Worm (Caenorhabditis elegans) whole organism, L4 larva: ENCODE results near the gene inx-8.

ENCODE experiments used
- F37D6.2 ChIP-seq: sonication (generic microtip); optimal IDR thresholded peaks from 2 replicates; lab custom pipeline; 2016; ENCODE audit warnings: mild to moderate bottlenecking, missing genetic modification characterization, missing compliant biosample characterization
- T20F7.1 ChIP-seq: fragments of 200-800 bp; sonication (Bioruptor generic); optimal IDR thresholded peaks from 2 replicates; lab custom pipeline; 2018; ENCODE audit warnings: mild to moderate bottlenecking, missing genetic modification characterization, missing compliant biosample characterization
- aha-1 ChIP-seq: fragments of 150-350 bp; peaks from one replicate; lab custom pipeline; 2014; ENCODE audit warnings: missing biosample characterization, missing genetic modification characterization
- arid-1 ChIP-seq: fragments of 200-800 bp; sonication (Bioruptor generic); conservative IDR thresholded peaks from 2 replicates; pipeline ENCODE4 v1.3.6; 2022; ENCODE audit warnings: missing genetic modification reagents, missing genetic modification characterization, missing compliant biosample characterization
- ceh-28 ChIP-seq: fragments of 150-350 bp; optimal IDR thresholded peaks from 2 replicates; lab custom pipeline; 2014; ENCODE audit warnings: missing biosample characterization, missing genetic modification reagents, missing genetic modification characterization
- ceh-44 ChIP-seq: fragments of 200-800 bp; sonication (Bioruptor generic); IDR thresholded peaks from 2 replicates; pipeline ENCODE4 v1.3.6; 2022; ENCODE audit warnings: missing genetic modification reagents, missing genetic modification characterization, missing compliant biosample characterization
- ceh-62 ChIP-seq: sonication (generic microtip); optimal IDR thresholded peaks from 2 replicates; lab custom pipeline; 2017; ENCODE audit warnings: missing biosample characterization, missing genetic modification characterization
- ceh-82 ChIP-seq: sonication (generic microtip); optimal IDR thresholded peaks from 2 replicates; lab custom pipeline; 2017; ENCODE audit warnings: missing biosample characterization, missing genetic modification characterization
- ces-1 ChIP-seq: fragments of 150-350 bp; sonication (generic microtip); optimal IDR thresholded peaks from 4 replicates; lab custom pipeline; 2014; ENCODE audit warnings: missing biosample characterization, missing genetic modification reagents, missing genetic modification characterization
- daf-16 ChIP-seq, 3 experiments: sonication (generic microtip); optimal IDR thresholded peaks; 2 replicates each; lab custom pipeline; 2016 to 2017; ENCODE audit warnings: missing genetic modification characterization in 3 of 3, missing genetic modification reagents in 3 of 3, mild to moderate bottlenecking in 2 of 3, missing compliant biosample characterization in 2 of 3, missing biosample characterization in 1 of 3, moderate library complexity in 1 of 3
- dmd-6 ChIP-seq: fragments of 200-800 bp; sonication (Bioruptor generic); IDR thresholded peaks from 2 replicates; pipeline ENCODE4 v1.3.6; 2022; ENCODE audit warnings: missing genetic modification reagents, missing genetic modification characterization, missing compliant biosample characterization
- dmd-9 ChIP-seq: fragments of 200-800 bp; sonication (Bioruptor generic); IDR thresholded peaks from 2 replicates; pipeline ENCODE4 v1.3.6; 2022; ENCODE audit warnings: missing genetic modification reagents, missing genetic modification characterization, missing compliant biosample characterization
- dpl-1 ChIP-seq: fragments of 150-350 bp; optimal IDR thresholded peaks from 2 replicates; lab custom pipeline; 2014; ENCODE audit warnings: missing biosample characterization, missing genetic modification reagents, missing genetic modification characterization
- dve-1 ChIP-seq: sonication (generic microtip); optimal IDR thresholded peaks from 2 replicates; lab custom pipeline; 2017; ENCODE audit warnings: antibody characterized with exemption, mild to moderate bottlenecking, missing genetic modification characterization, missing compliant biosample characterization; ENCODE audit not compliant: insufficient read depth
- hif-1 ChIP-seq, 2 experiments: sonication (generic microtip); optimal IDR thresholded peaks; 2 replicates each; lab custom pipeline; 2016 to 2017; ENCODE audit warnings: missing compliant biosample characterization in 2 of 2, missing genetic modification characterization in 2 of 2, missing genetic modification reagents in 2 of 2, missing genotype in 2 of 2, mild to moderate bottlenecking in 1 of 2
- hlh-11 ChIP-seq: fragments of 200-800 bp; sonication (Bioruptor generic); optimal IDR thresholded peaks from 2 replicates; lab custom pipeline; 2018; ENCODE audit warnings: mild to moderate bottlenecking, missing genetic modification characterization, missing compliant biosample characterization
- hlh-30 ChIP-seq: sonication (generic microtip); optimal IDR thresholded peaks from 2 replicates; lab custom pipeline; 2017; ENCODE audit warnings: antibody characterized with exemption, mild to moderate bottlenecking, missing genetic modification characterization, missing compliant biosample characterization; ENCODE audit not compliant: insufficient read depth
- hmg-1.1 ChIP-seq: fragments of 200-800 bp; sonication (Bioruptor generic); IDR thresholded peaks from 2 replicates; pipeline ENCODE4 v1.3.6; 2022; ENCODE audit warnings: missing genetic modification reagents, missing genetic modification characterization, missing compliant biosample characterization
- lim-7 ChIP-seq: fragments of 200-800 bp; sonication (Bioruptor generic); IDR thresholded peaks from 2 replicates; pipeline ENCODE4 v1.3.6; 2022; ENCODE audit warnings: missing genetic modification characterization, missing compliant biosample characterization
- lin-13 ChIP-seq: fragments of 150-350 bp; optimal IDR thresholded peaks from 2 replicates; lab custom pipeline; 2014; ENCODE audit warnings: missing biosample characterization, missing genetic modification reagents, missing genetic modification characterization
- lin-38 ChIP-seq: fragments of 200-800 bp; sonication (Bioruptor generic); IDR thresholded peaks from 2 replicates; pipeline ENCODE4 v1.3.6; 2022; ENCODE audit warnings: missing genetic modification reagents, missing genetic modification characterization, missing compliant biosample characterization
- lir-3 ChIP-seq: sonication (generic microtip); optimal IDR thresholded peaks from 2 replicates; lab custom pipeline; 2016; ENCODE audit warnings: mild to moderate bottlenecking, missing genetic modification characterization, missing compliant biosample characterization
- lsy-2 ChIP-seq, 2 experiments: fragments of 150-350 bp in 1 of 2; sonication (generic microtip) in 1 of 2; optimal IDR thresholded peaks; 2 replicates each; lab custom pipeline; 2014 to 2017; ENCODE audit warnings: missing biosample characterization in 2 of 2, missing genetic modification characterization in 2 of 2
- madf-9 ChIP-seq: fragments of 200-800 bp; sonication (Bioruptor generic); conservative IDR thresholded peaks from 2 replicates; pipeline ENCODE4 v1.3.6; 2022; ENCODE audit warnings: missing genetic modification reagents, missing genetic modification characterization, missing compliant biosample characterization
- mdl-1 ChIP-seq, 2 experiments: fragments of 150-350 bp in 1 of 2; sonication (generic microtip) in 1 of 2; optimal IDR thresholded peaks; 2 replicates each; lab custom pipeline; 2014 to 2017; ENCODE audit warnings: missing biosample characterization in 2 of 2, missing genetic modification characterization in 2 of 2
- mep-1 ChIP-seq: fragments of 150-350 bp; sonication (generic microtip); optimal IDR thresholded peaks from 3 replicates; lab custom pipeline; 2014; ENCODE audit warnings: missing biosample characterization, missing genetic modification characterization
- mes-2 ChIP-seq: sonication (generic microtip); optimal IDR thresholded peaks from 2 replicates; lab custom pipeline; 2016; ENCODE audit warnings: missing genotype, mild to moderate bottlenecking, missing genetic modification characterization, missing compliant biosample characterization; ENCODE audit not compliant: poor library complexity, severe bottlenecking
- mxl-3 ChIP-seq: fragments of 200-800 bp; sonication (Bioruptor generic); optimal IDR thresholded peaks from 2 replicates; lab custom pipeline; 2018; ENCODE audit warnings: mild to moderate bottlenecking, missing genetic modification characterization, missing compliant biosample characterization
- nhr-11 ChIP-seq: fragments of 150-350 bp; optimal IDR thresholded peaks from 2 replicates; lab custom pipeline; 2014; ENCODE audit warnings: missing biosample characterization, missing genetic modification characterization
- nhr-28 ChIP-seq: fragments of 150-350 bp; optimal IDR thresholded peaks from 2 replicates; lab custom pipeline; 2014; ENCODE audit warnings: missing biosample characterization, missing genetic modification characterization
- nhr-77 ChIP-seq: fragments of 150-350 bp; optimal IDR thresholded peaks from 2 replicates; lab custom pipeline; 2014; ENCODE audit warnings: missing biosample characterization, missing genetic modification characterization
- pha-4 ChIP-seq, 2 experiments: fragments of 150-350 bp in 1 of 2; fragments of 200-800 bp in 1 of 2; sonication (Bioruptor generic) in 1 of 2; IDR thresholded peaks in 1 of 2; optimal IDR thresholded peaks in 1 of 2; 2 replicates each; pipeline versions ENCODE4 v1.3.6 to Lab custom; 2014 to 2022; ENCODE audit warnings: missing genetic modification characterization in 2 of 2, missing genetic modification reagents in 2 of 2, missing biosample characterization in 1 of 2, missing compliant biosample characterization in 1 of 2
- rbr-2 ChIP-seq: sonication (generic microtip); optimal IDR thresholded peaks from 2 replicates; lab custom pipeline; 2016; ENCODE audit warnings: missing genotype, missing genetic modification characterization, missing compliant biosample characterization
- snpc-1.2 ChIP-seq: fragments of 200-800 bp; sonication (Bioruptor generic); IDR thresholded peaks from 2 replicates; pipeline ENCODE4 v1.3.6; 2022; ENCODE audit warnings: missing genetic modification reagents, missing genetic modification characterization, missing compliant biosample characterization
- snpc-4 ChIP-seq: fragments of 150-350 bp; optimal IDR thresholded peaks from 2 replicates; lab custom pipeline; 2014; ENCODE audit warnings: missing biosample characterization, missing genetic modification characterization
- unc-130 ChIP-seq: sonication (generic microtip); optimal IDR thresholded peaks from 2 replicates; lab custom pipeline; 2016; ENCODE audit warnings: missing genetic modification reagents, missing genetic modification characterization, missing compliant biosample characterization
- unc-62 ChIP-seq, 3 experiments: fragments of 150-350 bp in 1 of 3; sonication (generic microtip); optimal IDR thresholded peaks in 2 of 3; peaks in 1 of 3; 1 replicate in 1 of 3; 2 replicates in 2 of 3; lab custom pipeline; 2014 to 2017; ENCODE audit warnings: missing biosample characterization in 3 of 3, missing genetic modification characterization in 3 of 3, missing genetic modification reagents in 3 of 3, missing genotype in 1 of 3
- zag-1 ChIP-seq: fragments of 150-350 bp; optimal IDR thresholded peaks from 2 replicates; lab custom pipeline; 2014; ENCODE audit warnings: missing biosample characterization, missing genetic modification characterization

The inx-8 gene

ce11 chrIV:11635437-11636408 lies 37.9 kb upstream of the inx-8 start, which contains the start of gene mars-1:
Gene mars-1 (minus strand): TSS chrIV:11635487.
- peak; percentile 64 for TF ChIP-seq hlh-11
- TF ChIP-seq madf-9 (GFP tag; lab: Robert Waterston, UW) = no peak
- TF ChIP-seq unc-62 (GFP tag; optimal IDR thresholded peaks at IDR 0.05 in 1 of 2; lab: Kevin White, UChicago) = peak in 1 of 2 experiments; percentile 51
- no peak for TF ChIP-seq unc-62 (tag; optimal IDR thresholded peaks at IDR 0.05; lab: Kevin White, UChicago)
- TF ChIP-seq zag-1 (tag; lab: Kevin White, UChicago) = no peak
- TF ChIP-seq dmd-6 (GFP tag; lab: Robert Waterston, UW) = 0 out of 2 replicates have a peak, but pooled peaks have one; percentile 20
- 0 out of 2 replicates have a peak, but pooled peaks have one; percentile 33 for TF ChIP-seq ceh-44 (GFP tag; lab: Robert Waterston, UW)
- peak; percentile 96 for TF ChIP-seq lin-38 (GFP tag; lab: Robert Waterston, UW)
- peak; percentile 81 for TF ChIP-seq T20F7.1 (GFP tag; lab: Kevin White, UChicago)
- 0 out of 2 replicates have a peak, but pooled peaks have one; percentile 14 for TF ChIP-seq hmg-1.1 (GFP tag; lab: Robert Waterston, UW)
- peak; percentile 52 for TF ChIP-seq mxl-3
- TF ChIP-seq nhr-28 (tag; lab: Kevin White, UChicago) = peak; percentile 41
- peak; percentile 64 for TF ChIP-seq lin-13 (GFP tag; lab: Kevin White, UChicago)
- peak; percentile 50 for TF ChIP-seq unc-130
- no peak for TF ChIP-seq nhr-77 (tag; lab: Kevin White, UChicago)
- no peak for TF ChIP-seq snpc-1.2 (GFP tag; lab: Robert Waterston, UW)
- no peak for TF ChIP-seq ceh-82 (tag; lab: Kevin White, UChicago)
- TF ChIP-seq mdl-1 (tag; optimal IDR thresholded peaks at IDR 0.05; lab: Kevin White, UChicago) = peak in 1 of 2 experiments; percentile 15
- peak; percentile 33 for TF ChIP-seq F37D6.2 (tag; lab: Kevin White, UChicago)
- TF ChIP-seq dmd-9 (GFP tag; lab: Robert Waterston, UW) = peak; percentile 36; the same call in 1 of the 2 replicates
- TF ChIP-seq nhr-11 (tag; lab: Kevin White, UChicago) = peak; percentile 66
- TF ChIP-seq rbr-2 (tag; lab: Kevin White, UChicago) = peak; percentile 62
- TF ChIP-seq hlh-30 (tag; lab: Kevin White, UChicago) = peak; percentile 64
- TF ChIP-seq lir-3 (tag; lab: Kevin White, UChicago) = no peak
- TF ChIP-seq lsy-2 (tag; optimal IDR thresholded peaks at IDR 0.05; lab: Kevin White, UChicago) = peak; percentile 12 to 80
- TF ChIP-seq ceh-28 (tag; lab: Kevin White, UChicago) = no peak
- peak in 1 of 2 experiments; percentile 50 for TF ChIP-seq daf-16 (GFP tag; optimal IDR thresholded peaks at IDR 0.05; lab: Kevin White, UChicago)
- peak; percentile 55 for TF ChIP-seq daf-16 (tag; optimal IDR thresholded peaks at IDR 0.05; lab: Kevin White, UChicago)
- peak; percentile 45 for TF ChIP-seq dve-1 (tag; lab: Kevin White, UChicago)
- no peak for TF ChIP-seq ceh-62
- peak; percentile 82 for TF ChIP-seq mes-2 (tag; lab: Kevin White, UChicago)
- TF ChIP-seq dpl-1 (GFP tag; lab: Kevin White, UChicago) = peak; percentile 62
- TF ChIP-seq pha-4 (GFP tag; IDR thresholded peaks at IDR 0.05; lab: Robert Waterston, UW) = no peak
- no peak for TF ChIP-seq pha-4 (tag; optimal IDR thresholded peaks at IDR 0.05; lab: Kevin White, UChicago)
- TF ChIP-seq lim-7 (GFP tag; lab: Robert Waterston, UW) = no peak
- no peak for TF ChIP-seq snpc-4
- peak; percentile 78 for TF ChIP-seq mep-1 (tag; lab: Kevin White, UChicago)
- peak in 1 of 2 experiments; percentile 74 for TF ChIP-seq hif-1 (tag; optimal IDR thresholded peaks at IDR 0.05; lab: Kevin White, UChicago)

- 0 out of 2 replicates have a peak, but pooled peaks have one; percentile 24 for TF ChIP-seq hmg-1.1 (GFP tag; lab: Robert Waterston, UW)
- TF ChIP-seq mes-2 (tag; lab: Kevin White, UChicago) = no peak
- peak; percentile 83 for TF ChIP-seq dve-1 (tag; lab: Kevin White, UChicago)
- TF ChIP-seq mdl-1 (tag; optimal IDR thresholded peaks at IDR 0.05; lab: Kevin White, UChicago) = peak in 1 of 2 experiments; percentile 64
- TF ChIP-seq aha-1 = peak; percentile 62
- TF ChIP-seq ces-1 = no peak
- TF ChIP-seq hlh-30 (tag; lab: Kevin White, UChicago) = peak; percentile 96
- no peak for TF ChIP-seq F37D6.2 (tag; lab: Kevin White, UChicago)
- peak; percentile 30 for TF ChIP-seq mep-1 (tag; lab: Kevin White, UChicago)
- no peak for TF ChIP-seq arid-1 (GFP tag; lab: Robert Waterston, UW)
- TF ChIP-seq nhr-28 (tag; lab: Kevin White, UChicago) = peak; percentile 72
- peak in 1 of 2 experiments; percentile 2 for TF ChIP-seq daf-16 (GFP tag; optimal IDR thresholded peaks at IDR 0.05; lab: Kevin White, UChicago)
- TF ChIP-seq daf-16 (tag; optimal IDR thresholded peaks at IDR 0.05; lab: Kevin White, UChicago) = no peak
- peak in 1 of 2 experiments; percentile 38 for TF ChIP-seq lsy-2 (tag; optimal IDR thresholded peaks at IDR 0.05; lab: Kevin White, UChicago)
- peak; percentile 37 for TF ChIP-seq nhr-11 (tag; lab: Kevin White, UChicago)
- TF ChIP-seq hlh-11 = peak; percentile 74
Observed at ce11 chrIV:11636409-11636723, 37.3 kb upstream of the inx-8 start, which contains the start of gene F58B3.6. Gene F58B3.6 (plus strand): TSS chrIV:11636648.
